Fruit fly (Drosophila melanogaster) whole organism, embryonic: ENCODE measurements around the gene CG8814.

ENCODE experiments used
- Atf6 ChIP-seq: fragments of 200-800 bp; sonication (Bioruptor generic); IDR thresholded peaks from 2 replicates; pipeline ENCODE4 v1.3.6; 2022; ENCODE audit warnings: missing biosample characterization, missing genetic modification characterization
- CG10543 ChIP-seq: fragments of 200-800 bp; sonication (Bioruptor generic); optimal IDR thresholded peaks from 3 replicates; lab custom pipeline; 2017; ENCODE audit warnings: missing biosample characterization, mild to moderate bottlenecking, missing genetic modification characterization, moderate library complexity
- CG11247 ChIP-seq: fragments of 200-800 bp; sonication (Bioruptor generic); IDR thresholded peaks from 2 replicates; pipeline ENCODE4 v1.3.6; 2022; ENCODE audit warnings: missing biosample characterization, missing genetic modification characterization
- CG11504 ChIP-seq: fragments of 200-800 bp; sonication (Bioruptor generic); optimal IDR thresholded peaks from 3 replicates; lab custom pipeline; 2019; ENCODE audit warnings: missing biosample characterization, mild to moderate bottlenecking, missing genetic modification characterization, moderate library complexity
- CG17328 ChIP-seq: fragments of 200-800 bp; sonication (Bioruptor generic); IDR thresholded peaks from 2 replicates; pipeline ENCODE4 v1.3.6; 2022; ENCODE audit warnings: missing biosample characterization, missing genetic modification characterization
- CG17361 ChIP-seq: fragments of 200-800 bp; sonication (Bioruptor generic); IDR thresholded peaks from 3 replicates; pipeline ENCODE4 v1.3.6; 2022; ENCODE audit warnings: missing biosample characterization, missing genetic modification characterization
- CG2116 ChIP-seq: fragments of 200-800 bp; sonication (Bioruptor generic); optimal IDR thresholded peaks from 3 replicates; lab custom pipeline; 2018; ENCODE audit warnings: missing biosample characterization, mild to moderate bottlenecking, missing genetic modification characterization
- CG3065 ChIP-seq: fragments of 200-800 bp; sonication (Bioruptor generic); optimal IDR thresholded peaks from 2 replicates; lab custom pipeline; 2016; ENCODE audit warnings: missing biosample characterization, missing genetic modification characterization
- CG31388 ChIP-seq: fragments of 200-800 bp; sonication (Bioruptor generic); optimal IDR thresholded peaks from 2 replicates; lab custom pipeline; 2016; ENCODE audit warnings: missing biosample characterization, missing genetic modification characterization
- CG4424 ChIP-seq: fragments of 200-800 bp; sonication (Bioruptor generic); optimal IDR thresholded peaks from 3 replicates; lab custom pipeline; 2016; ENCODE audit warnings: missing biosample characterization, missing genetic modification characterization
- CG6654 ChIP-seq: fragments of 200-800 bp; sonication (Bioruptor generic); optimal IDR thresholded peaks from 2 replicates; lab custom pipeline; 2017; ENCODE audit warnings: missing biosample characterization, mild to moderate bottlenecking, missing genetic modification characterization
- CG6689 ChIP-seq: fragments of 200-800 bp; sonication (Bioruptor generic); IDR thresholded peaks from 2 replicates; pipeline ENCODE4 v1.3.6; 2022; ENCODE audit warnings: missing biosample characterization, missing genetic modification characterization
- CG7987 ChIP-seq: fragments of 200-800 bp; sonication (Bioruptor generic); optimal IDR thresholded peaks from 2 replicates; lab custom pipeline; 2018; ENCODE audit warnings: missing biosample characterization, mild to moderate bottlenecking, missing genetic modification characterization, moderate library complexity
- HLH3B ChIP-seq: fragments of 200-800 bp; sonication (Bioruptor generic); IDR thresholded peaks from 2 replicates; pipeline ENCODE4 v1.3.6; 2022; ENCODE audit warnings: missing biosample characterization, missing genetic modification characterization
- HLH4C ChIP-seq: fragments of 200-800 bp; sonication (Bioruptor generic); IDR thresholded peaks from 3 replicates; pipeline ENCODE4 v1.3.6; 2022; ENCODE audit warnings: missing biosample characterization, missing genetic modification characterization; ENCODE audit not compliant: partially characterized antibody
- Hand ChIP-seq: fragments of 200-800 bp; sonication (Bioruptor generic); optimal IDR thresholded peaks from 2 replicates; lab custom pipeline; 2017; ENCODE audit warnings: mild to moderate bottlenecking, missing biosample characterization, missing genetic modification reagents, missing genetic modification characterization
- Hr51 ChIP-seq, 2 experiments: fragments of 200-800 bp; sonication (Bioruptor generic); optimal IDR thresholded peaks; 2 replicates in 1 of 2; 3 replicates in 1 of 2; lab custom pipeline; 2016 to 2018; ENCODE audit warnings: missing biosample characterization in 2 of 2, missing genetic modification characterization in 2 of 2, mild to moderate bottlenecking in 1 of 2, moderate library complexity in 1 of 2
- Med ChIP-seq: fragments of 200-800 bp; sonication (Bioruptor generic); peaks from one replicate; lab custom pipeline; 2016; ENCODE audit warnings: missing biosample characterization, missing genetic modification characterization, mild to moderate bottlenecking, inconsistent platforms, moderate library complexity
- NFAT ChIP-seq: fragments of 200-800 bp; sonication (Bioruptor generic); IDR thresholded peaks from 2 replicates; pipeline ENCODE4 v1.3.6; 2022; ENCODE audit warnings: missing biosample characterization, missing genetic modification characterization
- Ptx1 ChIP-seq: fragments of 200-800 bp; sonication (Bioruptor generic); IDR thresholded peaks from 2 replicates; pipeline ENCODE4 v1.3.6; 2022; ENCODE audit warnings: missing biosample characterization, missing genetic modification characterization
- Six4 ChIP-seq: fragments of 200-800 bp; sonication (Bioruptor generic); optimal IDR thresholded peaks from 2 replicates; lab custom pipeline; 2016; ENCODE audit warnings: missing biosample characterization, missing genetic modification characterization
- Xrp1 ChIP-seq: fragments of 200-800 bp; sonication (Bioruptor generic); IDR thresholded peaks from 2 replicates; pipeline ENCODE4 v1.3.6; 2022; ENCODE audit warnings: missing biosample characterization, missing genetic modification characterization
- ato ChIP-seq: fragments of 200-800 bp; sonication (Bioruptor generic); IDR thresholded peaks from 2 replicates; pipeline ENCODE4 v1.3.6; 2022; ENCODE audit warnings: missing biosample characterization, missing genetic modification characterization; ENCODE audit not compliant: partially characterized antibody
- az2 ChIP-seq: fragments of 200-800 bp; sonication (Bioruptor generic); optimal IDR thresholded peaks from 3 replicates; lab custom pipeline; 2016; ENCODE audit warnings: missing biosample characterization, missing genetic modification characterization
- chinmo ChIP-seq: fragments of 200-800 bp; sonication (Bioruptor generic); IDR thresholded peaks from 4 replicates; pipeline ENCODE4 v1.3.6; 2022; ENCODE audit warnings: missing biosample characterization, missing genetic modification characterization; ENCODE audit not compliant: partially characterized antibody
- crol ChIP-seq: fragments of 200-800 bp; sonication (Bioruptor generic); IDR thresholded peaks from 2 replicates; pipeline ENCODE4 v1.3.6; 2022; ENCODE audit warnings: missing biosample characterization, missing genetic modification characterization
- gfzf ChIP-seq: fragments of 200-800 bp; sonication (Bioruptor generic); optimal IDR thresholded peaks from 2 replicates; lab custom pipeline; 2016; ENCODE audit warnings: missing biosample characterization, mild to moderate bottlenecking, missing genetic modification characterization, moderate library complexity
- h ChIP-seq: fragments of >200 bp; optimal IDR thresholded peaks from 2 replicates; lab custom pipeline; 2017
- hbn ChIP-seq: fragments of 200-800 bp; sonication (Bioruptor generic); IDR thresholded peaks from 2 replicates; pipeline ENCODE4 v1.3.6; 2022; ENCODE audit warnings: missing biosample characterization, missing genetic modification characterization; ENCODE audit not compliant: partially characterized antibody
- her ChIP-seq: fragments of 200-800 bp; sonication (Bioruptor generic); optimal IDR thresholded peaks from 2 replicates; lab custom pipeline; 2016; ENCODE audit warnings: missing biosample characterization, missing genetic modification characterization
- insv ChIP-seq, 2 experiments: fragments of 200-800 bp; sonication (Bioruptor generic); optimal IDR thresholded peaks; 3 replicates each; lab custom pipeline; 2016 to 2018; ENCODE audit warnings: missing biosample characterization in 2 of 2, missing genetic modification characterization in 2 of 2
- kay ChIP-seq: fragments of 200-800 bp; sonication (Bioruptor generic); optimal IDR thresholded peaks from 2 replicates; lab custom pipeline; 2016; ENCODE audit warnings: missing biosample characterization, missing genetic modification characterization
- kni ChIP-seq: fragments of 200-800 bp; sonication (Bioruptor generic); optimal IDR thresholded peaks from 3 replicates; lab custom pipeline; 2017; ENCODE audit warnings: mild to moderate bottlenecking, missing biosample characterization, missing genetic modification reagents, missing genetic modification characterization
- nerfin-2 ChIP-seq: fragments of 200-800 bp; sonication (Bioruptor generic); IDR thresholded peaks from 2 replicates; pipeline ENCODE4 v1.3.6; 2022; ENCODE audit warnings: missing biosample characterization, missing genetic modification characterization; ENCODE audit not compliant: partially characterized antibody
- org-1 ChIP-seq: fragments of 200-800 bp; sonication (Bioruptor generic); optimal IDR thresholded peaks from 2 replicates; lab custom pipeline; 2017; ENCODE audit warnings: missing biosample characterization, missing genetic modification characterization
- pho ChIP-seq: fragments of 200-800 bp; sonication (Bioruptor generic); optimal IDR thresholded peaks from 2 replicates; lab custom pipeline; 2016; ENCODE audit warnings: missing biosample characterization, missing genetic modification characterization
- pzg ChIP-seq: fragments of 200-800 bp; sonication (Bioruptor generic); optimal IDR thresholded peaks from 3 replicates; lab custom pipeline; 2018; ENCODE audit warnings: missing biosample characterization, mild to moderate bottlenecking, missing genetic modification characterization, moderate library complexity
- ranshi ChIP-seq: fragments of 200-800 bp; sonication (Bioruptor generic); IDR thresholded peaks from 2 replicates; pipeline ENCODE4 v1.3.6; 2022; ENCODE audit warnings: missing biosample characterization, missing genetic modification characterization
- row ChIP-seq: fragments of 200-800 bp; sonication (Bioruptor generic); IDR thresholded peaks from 3 replicates; pipeline ENCODE4 v1.3.6; 2022; ENCODE audit warnings: missing biosample characterization, missing genetic modification characterization
- run ChIP-seq: fragments of 200-800 bp; sonication (Bioruptor generic); optimal IDR thresholded peaks from 3 replicates; lab custom pipeline; 2018; ENCODE audit warnings: missing biosample characterization, mild to moderate bottlenecking, missing genetic modification characterization
- sd ChIP-seq: fragments of 200-800 bp; sonication (Bioruptor generic); optimal IDR thresholded peaks from 3 replicates; lab custom pipeline; 2018; ENCODE audit warnings: missing biosample characterization, mild to moderate bottlenecking, missing genetic modification characterization, moderate library complexity
- sqz ChIP-seq: fragments of 200-800 bp; sonication (Bioruptor generic); optimal IDR thresholded peaks from 3 replicates; lab custom pipeline; 2018; ENCODE audit warnings: missing biosample characterization, mild to moderate bottlenecking, missing genetic modification characterization
- tio ChIP-seq: fragments of 200-800 bp; sonication (Bioruptor generic); optimal IDR thresholded peaks from 2 replicates; lab custom pipeline; 2017; ENCODE audit warnings: missing biosample characterization, missing genetic modification characterization, inconsistent platforms
- tll ChIP-seq, 2 experiments: fragments of 200-800 bp in 1 of 2; fragments of >200 bp in 1 of 2; sonication (Bioruptor generic) in 1 of 2; optimal IDR thresholded peaks; 2 replicates each; lab custom pipeline; 2017 to 2019; ENCODE audit warnings: missing biosample characterization in 2 of 2, missing genetic modification characterization in 2 of 2, mild to moderate bottlenecking in 1 of 2, moderate library complexity in 1 of 2
- tup ChIP-seq: fragments of 200-800 bp; sonication (Bioruptor generic); optimal IDR thresholded peaks from 2 replicates; lab custom pipeline; 2016; ENCODE audit warnings: missing biosample characterization, mild to moderate bottlenecking, missing genetic modification characterization, moderate library complexity
- twi ChIP-seq: fragments of 200-800 bp; optimal IDR thresholded peaks from 2 replicates; lab custom pipeline; 2019; ENCODE audit warnings: missing biosample characterization, mild to moderate bottlenecking, missing genetic modification characterization, moderate library complexity
- unpg ChIP-seq: fragments of 200-800 bp; sonication (Bioruptor generic); optimal IDR thresholded peaks from 3 replicates; lab custom pipeline; 2018; ENCODE audit warnings: missing biosample characterization, mild to moderate bottlenecking, missing genetic modification characterization, moderate library complexity
- vvl ChIP-seq: fragments of 200-800 bp; sonication (Bioruptor generic); IDR thresholded peaks from 2 replicates; pipeline ENCODE4 v1.3.6; 2022; ENCODE audit warnings: missing biosample characterization, missing genetic modification characterization
- z ChIP-seq: fragments of 200-800 bp; sonication (Bioruptor generic); IDR thresholded peaks from 3 replicates; pipeline ENCODE4 v1.3.6; 2022; ENCODE audit warnings: missing biosample characterization, missing genetic modification characterization
- zfh1 ChIP-seq: fragments of 200-800 bp; sonication (Bioruptor generic); IDR thresholded peaks from 3 replicates; pipeline ENCODE4 v1.3.6; 2022; ENCODE audit warnings: missing biosample characterization, missing genetic modification characterization

The CG8814 gene

DNA sequence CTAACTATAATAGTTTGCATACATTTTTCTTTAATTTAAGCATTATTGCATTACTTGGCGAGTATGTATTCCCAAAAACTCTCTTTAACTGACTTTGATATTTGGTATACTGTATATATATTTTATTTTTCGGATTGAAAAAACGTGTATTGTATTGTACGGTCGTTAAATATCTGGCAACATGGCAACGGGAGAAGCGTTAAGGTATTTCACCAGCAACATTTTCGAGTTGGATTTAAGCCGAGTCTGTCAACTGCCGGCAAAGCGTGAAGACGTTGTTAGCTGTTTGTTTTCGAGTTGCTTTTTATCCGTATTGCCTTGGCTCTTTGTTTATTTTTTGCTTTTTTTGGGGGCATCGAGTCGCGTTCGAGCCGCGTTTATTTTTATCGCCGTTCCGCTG is 34.8 kb upstream of the CG8814 start, which contains the start of gene CG2975:
TSS of gene CG2975 (plus strand) at position 275 of the 400 bp plus-strand sequence.
- TF ChIP-seq tio (GFP tag; lab: Kevin White, UChicago) (no peak), CG17361 (GFP tag; lab: Robert Waterston, UW) (no peak), insv (GFP tag; optimal IDR thresholded peaks at IDR 0.05; lab: Kevin White, UChicago) (no peak), NFAT (GFP tag; lab: Robert Waterston, UW) (no peak), Atf6 (GFP tag; lab: Robert Waterston, UW) (no peak), org-1 (GFP tag; lab: Kevin White, UChicago) (no peak), CG6654 (GFP tag; lab: Kevin White, UChicago) (no peak), kay (GFP tag; lab: Kevin White, UChicago) (no peak), tll (GFP tag; optimal IDR thresholded peaks at IDR 0.05; lab: Kevin White, UChicago) (no peak), CG11504 (peak; percentile 94), Hand (GFP tag; lab: Kevin White, UChicago) (no peak), CG4424 (no peak), gfzf (peak; percentile 31), sqz (GFP tag; lab: Kevin White, UChicago) (peak; percentile 17), row (GFP tag; lab: Robert Waterston, UW) (0 out of 3 replicates have a peak, but pooled peaks have one; percentile 24), her (GFP tag; lab: Kevin White, UChicago) (no peak), CG17328 (GFP tag; lab: Robert Waterston, UW) (no peak), HLH3B (GFP tag; lab: Robert Waterston, UW) (no peak), Ptx1 (GFP tag; lab: Robert Waterston, UW) (no peak), Hr51 (GFP tag; optimal IDR thresholded peaks at IDR 0.05; lab: Kevin White, UChicago) (no peak), twi (tag; lab: Kevin White, UChicago) (no peak), hbn (no peak), run (tag; lab: Kevin White, UChicago) (no peak), kni (GFP tag; lab: Kevin White, UChicago) (peak; percentile 33), CG10543 (GFP tag; lab: Kevin White, UChicago) (peak; percentile 56), CG6689 (GFP tag; lab: Robert Waterston, UW) (no peak), az2 (GFP tag; lab: Kevin White, UChicago) (no peak), CG31388 (GFP tag; lab: Kevin White, UChicago) (no peak), pzg (GFP tag; lab: Kevin White, UChicago) (no peak), h (lab: Kevin White, UChicago) (no peak), ranshi (GFP tag; lab: Robert Waterston, UW) (0 out of 2 replicates have a peak, but pooled peaks have one; percentile 21)

- TF ChIP-seq Med (GFP tag; lab: Kevin White, UChicago) (peak; percentile 28), CG2116 (no peak), chinmo (GFP tag; lab: Robert Waterston, UW) (peak; percentile 81; the same call in 1 of the 4 replicates), sd (tag; lab: Kevin White, UChicago) (peak; percentile 93), tup (no peak), vvl (GFP tag; lab: Robert Waterston, UW) (peak; percentile 60), z (peak; percentile 87)
Measured at dm6 chr2L:2840311-2840710, 34.4 kb upstream of the CG8814 start.

- TF ChIP-seq unpg (no peak), CG3065 (GFP tag; lab: Kevin White, UChicago) (no peak), ato (GFP tag; lab: Robert Waterston, UW) (no peak), Xrp1 (GFP tag; lab: Robert Waterston, UW) (no peak), CG11247 (GFP tag; lab: Robert Waterston, UW) (no peak), zfh1 (GFP tag; lab: Robert Waterston, UW) (no peak), CG7987 (GFP tag; lab: Kevin White, UChicago) (no peak), tll (GFP tag; optimal IDR thresholded peaks at IDR 0.05; lab: Kevin White, UChicago) (no peak), crol (GFP tag; lab: Robert Waterston, UW) (no peak), nerfin-2 (GFP tag; lab: Robert Waterston, UW) (no peak), HLH4C (GFP tag; lab: Robert Waterston, UW) (no peak), pho (no peak), Six4 (no peak)
Measured at dm6 chr2L:2844413-2844812, 30.3 kb upstream of the CG8814 start, which contains the start of gene CG18558. Gene CG18558 (minus strand): TSS chr2L:2844513.
